Fruit fly (Drosophila melanogaster): ENCODE measurements around the gene Snoo.

DNA sequence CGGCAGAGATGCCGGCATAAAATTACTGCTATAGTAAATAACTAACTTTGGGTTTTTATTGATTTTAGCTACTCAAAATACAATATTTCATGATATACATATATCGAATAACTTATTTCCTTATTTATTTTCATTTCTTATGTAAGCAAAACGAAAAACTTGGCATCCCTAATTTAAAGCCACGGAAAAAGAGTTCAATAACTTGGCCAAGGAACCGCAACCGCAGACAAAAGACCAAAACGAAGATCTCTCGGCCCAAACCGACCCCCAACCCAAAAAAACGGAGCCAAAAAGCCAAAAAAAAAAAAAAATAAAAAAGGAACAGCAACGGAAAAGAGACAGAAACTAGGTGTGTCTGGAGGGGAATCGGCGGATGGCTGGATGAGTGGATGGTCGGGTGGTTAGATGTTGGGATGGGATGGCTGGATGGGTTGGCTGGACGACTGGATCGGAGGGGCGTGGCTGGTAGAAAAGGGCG lies 74.6 kb downstream of the Snoo start:
- TF ChIP-seq CG8478 (optimal IDR thresholded peaks at IDR 0.05), result no peak
- TF ChIP-seq psq (optimal IDR thresholded peaks at IDR 0.05), result no peak
- TF ChIP-seq pan (optimal IDR thresholded peaks at IDR 0.05), result no peak

All from whole organism.